Worm (Caenorhabditis elegans) whole organism, L3 larva: ENCODE results near the gene acs-20.

Experiments
- R02D3.7 ChIP-seq: fragments of 150-350 bp; optimal IDR thresholded peaks from 2 replicates; lab custom pipeline; 2014; ENCODE audit warnings: missing biosample characterization, missing genetic modification characterization
- ZK546.5 ChIP-seq: sonication (generic microtip); optimal IDR thresholded peaks from 2 replicates; lab custom pipeline; 2017; ENCODE audit warnings: missing biosample characterization, missing genetic modification characterization
- aly-2 ChIP-seq: fragments of 150-350 bp; optimal IDR thresholded peaks from 2 replicates; lab custom pipeline; 2014; ENCODE audit warnings: missing biosample characterization, missing genetic modification characterization
- ama-1 ChIP-seq: fragments of 150-350 bp; optimal IDR thresholded peaks from 2 replicates; lab custom pipeline; 2018
- ceh-16 ChIP-seq: sonication (generic microtip); optimal IDR thresholded peaks from 2 replicates; lab custom pipeline; 2017; ENCODE audit warnings: missing biosample characterization, missing genetic modification characterization
- ceh-28 ChIP-seq: fragments of 150-350 bp; optimal IDR thresholded peaks from 2 replicates; lab custom pipeline; 2014; ENCODE audit warnings: missing biosample characterization, missing genetic modification reagents, missing genetic modification characterization
- ceh-82 ChIP-seq: fragments of 150-350 bp; optimal IDR thresholded peaks from 2 replicates; lab custom pipeline; 2014; ENCODE audit warnings: missing biosample characterization, missing genetic modification characterization
- ceh-9 ChIP-seq: sonication (generic microtip); optimal IDR thresholded peaks from 2 replicates; lab custom pipeline; 2018; ENCODE audit warnings: missing biosample characterization, missing genetic modification characterization
- daf-12 ChIP-seq: fragments of 150-350 bp; optimal IDR thresholded peaks from 2 replicates; lab custom pipeline; 2014; ENCODE audit warnings: missing biosample characterization, missing genetic modification reagents, missing genetic modification characterization
- egl-5 ChIP-seq: fragments of 150-350 bp; optimal IDR thresholded peaks from 2 replicates; lab custom pipeline; 2017; ENCODE audit warnings: missing biosample characterization, missing genetic modification reagents, missing genetic modification characterization, inconsistent platforms
- elt-1 ChIP-seq: fragments of 150-350 bp; optimal IDR thresholded peaks from 2 replicates; lab custom pipeline; 2014; ENCODE audit warnings: missing biosample characterization, missing genetic modification characterization
- elt-2 ChIP-seq: sonication (generic microtip); optimal IDR thresholded peaks from 2 replicates; lab custom pipeline; 2016; ENCODE audit warnings: missing genetic modification reagents, mild to moderate bottlenecking, missing genetic modification characterization, missing compliant biosample characterization
- elt-3 ChIP-seq, 3 experiments: fragments of 150-350 bp in 1 of 3; sonication (generic microtip) in 2 of 3; optimal IDR thresholded peaks; 2 replicates in 2 of 3; 4 replicates in 1 of 3; lab custom pipeline; 2014 to 2017; ENCODE audit warnings: missing biosample characterization in 3 of 3, missing genetic modification characterization in 3 of 3
- fkh-10 ChIP-seq: sonication (generic microtip); optimal IDR thresholded peaks from 2 replicates; lab custom pipeline; 2017; ENCODE audit warnings: missing biosample characterization, missing genetic modification reagents, missing genetic modification characterization
- fos-1 ChIP-seq: fragments of 150-350 bp; optimal IDR thresholded peaks from 2 replicates; lab custom pipeline; 2014; ENCODE audit warnings: missing biosample characterization, missing genetic modification characterization
- hmg-11 ChIP-seq: sonication (generic microtip); optimal IDR thresholded peaks from 2 replicates; lab custom pipeline; 2016; ENCODE audit warnings: missing genetic modification characterization, missing compliant biosample characterization
- jun-1 ChIP-seq: fragments of 150-350 bp; optimal IDR thresholded peaks from 2 replicates; lab custom pipeline; 2014; ENCODE audit warnings: missing biosample characterization, missing genetic modification reagents, missing genetic modification characterization
- lin-39 ChIP-seq: fragments of 150-350 bp; optimal IDR thresholded peaks from 2 replicates; lab custom pipeline; 2018; ENCODE audit warnings: missing biosample characterization, missing genetic modification reagents, missing genetic modification characterization
- lsy-12 ChIP-seq: sonication (generic microtip); optimal IDR thresholded peaks from 2 replicates; lab custom pipeline; 2016; ENCODE audit warnings: mild to moderate bottlenecking, missing genetic modification characterization, missing compliant biosample characterization
- mdl-1 ChIP-seq: fragments of 150-350 bp; optimal IDR thresholded peaks from 2 replicates; lab custom pipeline; 2014; ENCODE audit warnings: missing biosample characterization, missing genetic modification characterization
- nfya-1 ChIP-seq: sonication (generic microtip); optimal IDR thresholded peaks from 2 replicates; lab custom pipeline; 2017; ENCODE audit warnings: missing genetic modification characterization, mild to moderate bottlenecking, missing compliant biosample characterization, antibody characterized with exemption, moderate library complexity; ENCODE audit not compliant: insufficient read depth
- nhr-11 ChIP-seq: fragments of 150-350 bp; optimal IDR thresholded peaks from 2 replicates; lab custom pipeline; 2014; ENCODE audit warnings: missing biosample characterization, missing genetic modification characterization
- nhr-12 ChIP-seq: fragments of 150-350 bp; optimal IDR thresholded peaks from 2 replicates; lab custom pipeline; 2014; ENCODE audit warnings: missing biosample characterization, missing genetic modification characterization
- nhr-23 ChIP-seq: fragments of 150-350 bp; optimal IDR thresholded peaks from 2 replicates; lab custom pipeline; 2014; ENCODE audit warnings: missing biosample characterization, missing genetic modification reagents, missing genetic modification characterization
- nhr-237 ChIP-seq: fragments of 150-350 bp; optimal IDR thresholded peaks from 2 replicates; lab custom pipeline; 2014; ENCODE audit warnings: missing biosample characterization, missing genetic modification characterization
- nhr-25 ChIP-seq: sonication (generic microtip); optimal IDR thresholded peaks from 2 replicates; lab custom pipeline; 2017; ENCODE audit warnings: missing biosample characterization, missing genetic modification characterization
- nhr-28 ChIP-seq: fragments of 150-350 bp; optimal IDR thresholded peaks from 2 replicates; lab custom pipeline; 2014; ENCODE audit warnings: missing biosample characterization, missing genetic modification characterization
- nhr-43 ChIP-seq: sonication (generic microtip); optimal IDR thresholded peaks from 2 replicates; lab custom pipeline; 2016; ENCODE audit warnings: mild to moderate bottlenecking, missing genetic modification characterization, missing compliant biosample characterization; ENCODE audit not compliant: poor library complexity, severe bottlenecking
- nhr-67 ChIP-seq: fragments of 150-350 bp; optimal IDR thresholded peaks from 2 replicates; lab custom pipeline; 2014; ENCODE audit warnings: missing biosample characterization, missing genetic modification characterization
- nhr-76 ChIP-seq: fragments of 150-350 bp; sonication (generic microtip); optimal IDR thresholded peaks from 5 replicates; lab custom pipeline; 2014; ENCODE audit warnings: missing biosample characterization, missing genetic modification characterization
- nhr-77 ChIP-seq: fragments of 150-350 bp; optimal IDR thresholded peaks from 2 replicates; lab custom pipeline; 2014; ENCODE audit warnings: missing biosample characterization, missing genetic modification characterization
- pha-4 ChIP-seq: fragments of 150-350 bp; optimal IDR thresholded peaks from 2 replicates; lab custom pipeline; 2014; ENCODE audit warnings: missing biosample characterization, missing genetic modification reagents, missing genetic modification characterization
- pqm-1 ChIP-seq: fragments of 150-350 bp; optimal IDR thresholded peaks from 2 replicates; lab custom pipeline; 2017; ENCODE audit warnings: missing biosample characterization, missing genetic modification characterization, inconsistent platforms
- sea-2 ChIP-seq: fragments of 150-350 bp; sonication (generic microtip); optimal IDR thresholded peaks from 4 replicates; lab custom pipeline; 2014; ENCODE audit warnings: missing biosample characterization, missing genetic modification reagents, missing genetic modification characterization
- skn-1 ChIP-seq: fragments of 150-350 bp; optimal IDR thresholded peaks from 2 replicates; lab custom pipeline; 2014; ENCODE audit warnings: missing biosample characterization, missing genetic modification characterization
- snpc-4 ChIP-seq: fragments of 150-350 bp; optimal IDR thresholded peaks from 2 replicates; lab custom pipeline; 2014; ENCODE audit warnings: missing biosample characterization, missing genetic modification characterization
- tbx-2 ChIP-seq: sonication (generic microtip); optimal IDR thresholded peaks from 2 replicates; lab custom pipeline; 2016; ENCODE audit warnings: mild to moderate bottlenecking, missing genetic modification characterization, missing compliant biosample characterization
- unc-39 ChIP-seq: sonication (generic microtip); optimal IDR thresholded peaks from 4 replicates; lab custom pipeline; 2017; ENCODE audit warnings: missing biosample characterization, missing genetic modification characterization
- unc-62 ChIP-seq: fragments of 150-350 bp; sonication (generic microtip); optimal IDR thresholded peaks from 4 replicates; lab custom pipeline; 2014; ENCODE audit warnings: missing biosample characterization, missing genetic modification reagents, missing genetic modification characterization
- zag-1 ChIP-seq: fragments of 150-350 bp; optimal IDR thresholded peaks from 2 replicates; lab custom pipeline; 2014; ENCODE audit warnings: missing biosample characterization, missing genetic modification characterization
- ztf-11 ChIP-seq: fragments of 150-350 bp; optimal IDR thresholded peaks from 2 replicates; lab custom pipeline; 2014; ENCODE audit warnings: missing biosample characterization, missing genetic modification characterization

acs-20 gene

DNA sequence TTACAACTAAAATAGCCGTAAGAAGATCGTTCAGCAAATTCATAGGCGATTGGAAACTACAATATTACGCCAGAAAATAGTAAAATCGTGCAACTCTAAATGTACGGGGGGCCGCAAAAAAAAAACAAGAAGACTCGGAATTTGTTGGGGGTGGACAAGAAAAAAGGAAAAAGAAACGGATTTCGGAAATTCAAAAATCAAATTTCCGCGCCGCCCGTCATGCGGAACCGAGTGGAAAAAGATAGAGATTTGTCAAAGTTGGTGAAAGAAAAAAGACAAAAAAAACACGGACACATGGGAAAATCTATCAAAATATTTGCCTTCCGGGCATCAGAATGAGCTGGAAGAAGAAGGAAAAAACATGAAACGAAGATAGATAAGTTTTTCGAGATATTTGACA, 20.8 kb upstream of the acs-20 start:
- TF ChIP-seq ceh-82 (tag; lab: Kevin White, UChicago): no peak
- peak; percentile 5 for TF ChIP-seq fkh-10 (GFP tag; lab: Kevin White, UChicago)
- TF ChIP-seq nfya-1 (tag; lab: Kevin White, UChicago): peak; percentile 12
- TF ChIP-seq ztf-11 (tag; lab: Kevin White, UChicago): no peak
- TF ChIP-seq, all 47 proteins: peak for 2

DNA sequence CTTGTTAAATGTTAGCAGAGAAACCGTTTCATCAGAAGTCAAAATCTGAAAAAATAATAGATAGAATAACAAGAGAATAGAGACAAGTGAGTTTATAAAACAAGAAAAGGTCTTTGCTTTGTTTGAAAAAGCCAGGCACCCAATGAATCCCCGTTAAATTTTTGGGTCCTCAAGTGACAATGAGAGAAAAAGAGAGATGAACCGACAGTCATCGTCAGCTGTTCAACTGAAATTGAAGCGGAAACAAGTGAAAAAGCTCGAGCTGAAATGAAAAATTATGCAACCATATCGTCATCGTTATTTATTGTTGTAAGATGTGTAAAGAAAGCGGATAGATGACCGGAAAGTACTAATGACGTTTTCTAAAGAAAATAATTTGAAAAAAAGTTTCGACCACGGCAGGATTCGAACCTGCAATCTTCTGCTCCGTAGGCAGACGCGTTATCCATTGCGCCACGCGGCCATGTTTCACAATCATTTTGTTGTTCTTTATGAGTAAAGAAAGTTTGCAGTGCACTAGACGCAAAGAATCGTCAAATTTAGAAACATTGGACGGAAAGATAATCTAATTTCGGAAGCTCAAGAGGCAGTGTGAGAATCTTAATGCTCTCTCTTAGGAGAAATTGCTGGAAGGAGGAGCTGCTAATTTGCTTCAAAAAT, 19.2 kb upstream of the acs-20 start, which contains the start of gene F08G5.3:
F08G5.3 (minus strand) TSS at position 51 of the 660 bp plus-strand sequence.
- TF ChIP-seq ceh-82 (tag; lab: Kevin White, UChicago): no peak
- peak; percentile 9 for TF ChIP-seq pqm-1
- TF ChIP-seq pha-4 (tag; lab: Kevin White, UChicago): peak; percentile 34
- no peak for TF ChIP-seq elt-1 (tag; lab: Kevin White, UChicago)
- TF ChIP-seq zag-1 (tag; lab: Kevin White, UChicago): no peak
- TF ChIP-seq R02D3.7 (tag; lab: Kevin White, UChicago): no peak
- no peak for TF ChIP-seq sea-2
- no peak for TF ChIP-seq snpc-4 (tag; lab: Kevin White, UChicago)
- no peak for TF ChIP-seq nhr-12 (tag; lab: Kevin White, UChicago)
- TF ChIP-seq ceh-9 (tag; lab: Kevin White, UChicago): peak; percentile 42
- TF ChIP-seq nhr-25 (tag; lab: Kevin White, UChicago): no peak
- no peak for TF ChIP-seq ama-1 (lab: Kevin White, UChicago)
- peak; percentile 20 for TF ChIP-seq lsy-12 (tag; lab: Kevin White, UChicago)
- TF ChIP-seq nfya-1 (tag; lab: Kevin White, UChicago): peak; percentile 37
- peak; percentile 49 for TF ChIP-seq elt-2 (tag; lab: Kevin White, UChicago)
- no peak for TF ChIP-seq nhr-76 (tag; lab: Kevin White, UChicago)
- no peak for TF ChIP-seq hmg-11 (tag; lab: Kevin White, UChicago)
- no peak for TF ChIP-seq nhr-28 (tag; lab: Kevin White, UChicago)
- TF ChIP-seq nhr-11: peak; percentile 40
- no peak for TF ChIP-seq ZK546.5
- TF ChIP-seq nhr-237 (tag; lab: Kevin White, UChicago): no peak
- no peak for TF ChIP-seq fos-1 (tag; lab: Kevin White, UChicago)
- TF ChIP-seq ceh-28 (tag; lab: Kevin White, UChicago): no peak
- TF ChIP-seq lin-39 (tag; lab: Kevin White, UChicago): no peak
- no peak for TF ChIP-seq unc-39 (tag; lab: Kevin White, UChicago)
- no peak for TF ChIP-seq nhr-23 (tag; lab: Kevin White, UChicago)
- TF ChIP-seq skn-1: no peak
- TF ChIP-seq unc-62 (GFP tag; lab: Kevin White, UChicago): no peak
- no peak for TF ChIP-seq fkh-10 (GFP tag; lab: Kevin White, UChicago)
- TF ChIP-seq nhr-43 (tag; lab: Kevin White, UChicago): peak; percentile 73
- TF ChIP-seq elt-3 (tag; optimal IDR thresholded peaks at IDR 0.05; lab: Kevin White, UChicago): no peak
- TF ChIP-seq jun-1 (tag; lab: Kevin White, UChicago): no peak
- TF ChIP-seq nhr-67 (tag; lab: Kevin White, UChicago): no peak
- TF ChIP-seq mdl-1 (tag; lab: Kevin White, UChicago): no peak
- TF ChIP-seq tbx-2 (tag; lab: Kevin White, UChicago): peak; percentile 32
- no peak for TF ChIP-seq nhr-77 (tag; lab: Kevin White, UChicago)
- no peak for TF ChIP-seq ceh-16 (tag; lab: Kevin White, UChicago)
- no peak for TF ChIP-seq daf-12 (tag; lab: Kevin White, UChicago)
- no peak for TF ChIP-seq aly-2 (tag; lab: Kevin White, UChicago)
- TF ChIP-seq ztf-11 (tag; lab: Kevin White, UChicago): no peak
- TF ChIP-seq egl-5: no peak
